Worm (Caenorhabditis elegans) whole organism, L3 larva: ENCODE results near the gene M199.7.

Experiments used
- R02D3.7 ChIP-seq: fragments of 150-350 bp; optimal IDR thresholded peaks from 2 replicates; lab custom pipeline; 2014; ENCODE audit warnings: missing biosample characterization, missing genetic modification characterization
- aly-2 ChIP-seq: fragments of 150-350 bp; optimal IDR thresholded peaks from 2 replicates; lab custom pipeline; 2014; ENCODE audit warnings: missing biosample characterization, missing genetic modification characterization
- ama-1 ChIP-seq: fragments of 150-350 bp; optimal IDR thresholded peaks from 2 replicates; lab custom pipeline; 2018
- ceh-16 ChIP-seq: sonication (generic microtip); optimal IDR thresholded peaks from 2 replicates; lab custom pipeline; 2017; ENCODE audit warnings: missing biosample characterization, missing genetic modification characterization
- ceh-28 ChIP-seq: fragments of 150-350 bp; optimal IDR thresholded peaks from 2 replicates; lab custom pipeline; 2014; ENCODE audit warnings: missing biosample characterization, missing genetic modification reagents, missing genetic modification characterization
- ceh-82 ChIP-seq: fragments of 150-350 bp; optimal IDR thresholded peaks from 2 replicates; lab custom pipeline; 2014; ENCODE audit warnings: missing biosample characterization, missing genetic modification characterization
- ceh-9 ChIP-seq: sonication (generic microtip); optimal IDR thresholded peaks from 2 replicates; lab custom pipeline; 2018; ENCODE audit warnings: missing biosample characterization, missing genetic modification characterization
- daf-12 ChIP-seq: fragments of 150-350 bp; optimal IDR thresholded peaks from 2 replicates; lab custom pipeline; 2014; ENCODE audit warnings: missing biosample characterization, missing genetic modification reagents, missing genetic modification characterization
- egl-27 ChIP-seq: sonication (generic microtip); optimal IDR thresholded peaks from 4 replicates; lab custom pipeline; 2017; ENCODE audit warnings: missing biosample characterization, missing genetic modification reagents, missing genetic modification characterization
- egl-5 ChIP-seq: fragments of 150-350 bp; optimal IDR thresholded peaks from 2 replicates; lab custom pipeline; 2017; ENCODE audit warnings: missing biosample characterization, missing genetic modification reagents, missing genetic modification characterization, inconsistent platforms
- elt-1 ChIP-seq: fragments of 150-350 bp; optimal IDR thresholded peaks from 2 replicates; lab custom pipeline; 2014; ENCODE audit warnings: missing biosample characterization, missing genetic modification characterization
- elt-2 ChIP-seq: sonication (generic microtip); optimal IDR thresholded peaks from 2 replicates; lab custom pipeline; 2016; ENCODE audit warnings: missing genetic modification reagents, mild to moderate bottlenecking, missing genetic modification characterization, missing compliant biosample characterization
- elt-3 ChIP-seq, 3 experiments: fragments of 150-350 bp in 1 of 3; sonication (generic microtip) in 2 of 3; optimal IDR thresholded peaks; 2 replicates in 2 of 3; 4 replicates in 1 of 3; lab custom pipeline; 2014 to 2017; ENCODE audit warnings: missing biosample characterization in 3 of 3, missing genetic modification characterization in 3 of 3
- eor-1 ChIP-seq, 2 experiments: fragments of 150-350 bp; optimal IDR thresholded peaks; 2 replicates each; lab custom pipeline; 2014 to 2018; ENCODE audit warnings: missing biosample characterization in 2 of 2, missing genetic modification characterization in 2 of 2
- fkh-10 ChIP-seq: sonication (generic microtip); optimal IDR thresholded peaks from 2 replicates; lab custom pipeline; 2017; ENCODE audit warnings: missing biosample characterization, missing genetic modification reagents, missing genetic modification characterization
- fkh-2 ChIP-seq: fragments of 150-350 bp; optimal IDR thresholded peaks from 2 replicates; lab custom pipeline; 2014; ENCODE audit warnings: missing biosample characterization, missing genetic modification reagents, missing genetic modification characterization
- hmg-11 ChIP-seq: sonication (generic microtip); optimal IDR thresholded peaks from 2 replicates; lab custom pipeline; 2016; ENCODE audit warnings: missing genetic modification characterization, missing compliant biosample characterization
- jun-1 ChIP-seq: fragments of 150-350 bp; optimal IDR thresholded peaks from 2 replicates; lab custom pipeline; 2014; ENCODE audit warnings: missing biosample characterization, missing genetic modification reagents, missing genetic modification characterization
- lin-15B ChIP-seq: fragments of 150-350 bp; optimal IDR thresholded peaks from 2 replicates; lab custom pipeline; 2014; ENCODE audit warnings: missing biosample characterization, missing genetic modification characterization
- lin-39 ChIP-seq: fragments of 150-350 bp; optimal IDR thresholded peaks from 2 replicates; lab custom pipeline; 2018; ENCODE audit warnings: missing biosample characterization, missing genetic modification reagents, missing genetic modification characterization
- lsy-12 ChIP-seq: sonication (generic microtip); optimal IDR thresholded peaks from 2 replicates; lab custom pipeline; 2016; ENCODE audit warnings: mild to moderate bottlenecking, missing genetic modification characterization, missing compliant biosample characterization
- mdl-1 ChIP-seq: fragments of 150-350 bp; optimal IDR thresholded peaks from 2 replicates; lab custom pipeline; 2014; ENCODE audit warnings: missing biosample characterization, missing genetic modification characterization
- mml-1 ChIP-seq: fragments of 150-350 bp; sonication (generic microtip); optimal IDR thresholded peaks from 3 replicates; lab custom pipeline; 2014; ENCODE audit warnings: missing biosample characterization, missing genetic modification characterization
- nfya-1 ChIP-seq: sonication (generic microtip); optimal IDR thresholded peaks from 2 replicates; lab custom pipeline; 2017; ENCODE audit warnings: missing genetic modification characterization, mild to moderate bottlenecking, missing compliant biosample characterization, antibody characterized with exemption, moderate library complexity; ENCODE audit not compliant: insufficient read depth
- nhr-12 ChIP-seq: fragments of 150-350 bp; optimal IDR thresholded peaks from 2 replicates; lab custom pipeline; 2014; ENCODE audit warnings: missing biosample characterization, missing genetic modification characterization
- nhr-23 ChIP-seq: fragments of 150-350 bp; optimal IDR thresholded peaks from 2 replicates; lab custom pipeline; 2014; ENCODE audit warnings: missing biosample characterization, missing genetic modification reagents, missing genetic modification characterization
- nhr-237 ChIP-seq: fragments of 150-350 bp; optimal IDR thresholded peaks from 2 replicates; lab custom pipeline; 2014; ENCODE audit warnings: missing biosample characterization, missing genetic modification characterization
- nhr-25 ChIP-seq: sonication (generic microtip); optimal IDR thresholded peaks from 2 replicates; lab custom pipeline; 2017; ENCODE audit warnings: missing biosample characterization, missing genetic modification characterization
- nhr-43 ChIP-seq: sonication (generic microtip); optimal IDR thresholded peaks from 2 replicates; lab custom pipeline; 2016; ENCODE audit warnings: mild to moderate bottlenecking, missing genetic modification characterization, missing compliant biosample characterization; ENCODE audit not compliant: poor library complexity, severe bottlenecking
- nhr-76 ChIP-seq: fragments of 150-350 bp; sonication (generic microtip); optimal IDR thresholded peaks from 5 replicates; lab custom pipeline; 2014; ENCODE audit warnings: missing biosample characterization, missing genetic modification characterization
- pha-4 ChIP-seq: fragments of 150-350 bp; optimal IDR thresholded peaks from 2 replicates; lab custom pipeline; 2014; ENCODE audit warnings: missing biosample characterization, missing genetic modification reagents, missing genetic modification characterization
- pqm-1 ChIP-seq: fragments of 150-350 bp; optimal IDR thresholded peaks from 2 replicates; lab custom pipeline; 2017; ENCODE audit warnings: missing biosample characterization, missing genetic modification characterization, inconsistent platforms
- sea-2 ChIP-seq: fragments of 150-350 bp; sonication (generic microtip); optimal IDR thresholded peaks from 4 replicates; lab custom pipeline; 2014; ENCODE audit warnings: missing biosample characterization, missing genetic modification reagents, missing genetic modification characterization
- skn-1 ChIP-seq: fragments of 150-350 bp; optimal IDR thresholded peaks from 2 replicates; lab custom pipeline; 2014; ENCODE audit warnings: missing biosample characterization, missing genetic modification characterization
- snpc-4 ChIP-seq: fragments of 150-350 bp; optimal IDR thresholded peaks from 2 replicates; lab custom pipeline; 2014; ENCODE audit warnings: missing biosample characterization, missing genetic modification characterization
- unc-39 ChIP-seq: sonication (generic microtip); optimal IDR thresholded peaks from 4 replicates; lab custom pipeline; 2017; ENCODE audit warnings: missing biosample characterization, missing genetic modification characterization
- unc-62 ChIP-seq: fragments of 150-350 bp; sonication (generic microtip); optimal IDR thresholded peaks from 4 replicates; lab custom pipeline; 2014; ENCODE audit warnings: missing biosample characterization, missing genetic modification reagents, missing genetic modification characterization
- ztf-11 ChIP-seq: fragments of 150-350 bp; optimal IDR thresholded peaks from 2 replicates; lab custom pipeline; 2014; ENCODE audit warnings: missing biosample characterization, missing genetic modification characterization

The M199.7 gene

DNA sequence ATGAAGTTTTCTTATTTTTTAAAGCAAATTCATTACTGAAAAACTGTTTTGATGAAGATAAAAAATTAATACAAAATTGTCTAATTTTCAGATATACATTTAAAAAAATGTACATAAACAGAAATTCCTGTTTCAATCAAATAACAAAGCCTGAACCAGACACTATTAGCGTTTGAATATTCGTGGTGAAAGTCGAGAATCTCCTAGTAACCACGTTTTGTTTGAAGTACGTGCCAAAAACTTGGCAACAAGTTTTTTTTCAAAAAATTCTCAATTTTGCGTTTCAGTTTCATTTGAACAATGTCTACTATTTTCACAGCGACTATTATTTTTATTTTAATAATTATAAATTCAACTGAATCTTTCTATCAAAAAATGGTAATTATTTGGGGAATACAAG is at the start of gene M199.7:
M199.7 (plus strand) TSS at position 301 of the 400 bp plus-strand sequence.
- TF ChIP-seq nhr-237 (tag; lab: Kevin White, UChicago) (no peak), daf-12 (tag; lab: Kevin White, UChicago) (no peak), snpc-4 (tag; lab: Kevin White, UChicago) (no peak), fkh-10 (no peak), sea-2 (GFP tag; lab: Kevin White, UChicago) (no peak), ceh-82 (tag; lab: Kevin White, UChicago) (no peak), elt-1 (no peak), nfya-1 (tag; lab: Kevin White, UChicago) (no peak), nhr-76 (tag; lab: Kevin White, UChicago) (no peak), jun-1 (tag; lab: Kevin White, UChicago) (no peak), fkh-2 (tag; lab: Kevin White, UChicago) (no peak), nhr-12 (tag; lab: Kevin White, UChicago) (no peak), pqm-1 (no peak), lin-15B (no peak), ceh-16 (tag; lab: Kevin White, UChicago) (no peak), lin-39 (no peak), pha-4 (no peak)

DNA sequence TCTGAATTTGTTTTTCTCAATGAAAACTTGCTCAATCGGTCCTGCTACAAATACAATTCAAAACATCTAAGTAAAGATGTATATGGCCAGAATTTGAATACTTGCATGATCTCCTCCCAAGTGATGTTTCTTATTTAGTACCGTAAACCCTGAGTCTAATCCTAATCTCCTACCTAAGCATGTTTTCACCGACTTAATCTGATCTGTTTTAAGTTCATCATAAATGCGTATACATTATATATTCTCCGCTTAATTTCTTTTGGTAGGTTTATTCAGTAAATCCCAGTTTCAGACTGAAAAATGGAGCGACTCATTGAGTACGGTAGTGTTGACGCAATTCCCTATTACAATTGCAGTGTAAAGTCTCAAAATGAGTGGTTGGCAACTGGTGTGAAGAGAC is 48.6 kb upstream of the M199.7 start, which contains the start of gene srt-50:
srt-50 (plus strand) TSS at position 301 of the 400 bp plus-strand sequence.
- TF ChIP-seq nhr-12 (tag; lab: Kevin White, UChicago) (no peak), elt-3 (tag; optimal IDR thresholded peaks at IDR 0.05; lab: Kevin White, UChicago) (no peak), nhr-23 (tag; lab: Kevin White, UChicago) (no peak), daf-12 (tag; lab: Kevin White, UChicago) (no peak), egl-5 (tag; lab: Kevin White, UChicago) (no peak), lin-15B (no peak), unc-39 (tag; lab: Kevin White, UChicago) (no peak), fkh-2 (tag; lab: Kevin White, UChicago) (no peak), ceh-9 (tag; lab: Kevin White, UChicago) (no peak), ceh-16 (tag; lab: Kevin White, UChicago) (no peak), nhr-237 (tag; lab: Kevin White, UChicago) (no peak), sea-2 (GFP tag; lab: Kevin White, UChicago) (no peak), R02D3.7 (tag; lab: Kevin White, UChicago) (no peak), eor-1 (tag; optimal IDR thresholded peaks at IDR 0.05; lab: Kevin White, UChicago) (no peak), elt-2 (no peak), unc-62 (GFP tag; lab: Kevin White, UChicago) (no peak), pqm-1 (no peak), egl-27 (tag; lab: Kevin White, UChicago) (no peak), aly-2 (tag; lab: Kevin White, UChicago) (no peak), jun-1 (tag; lab: Kevin White, UChicago) (no peak)
- TF ChIP-seq, all 47 proteins: peak for 0

DNA sequence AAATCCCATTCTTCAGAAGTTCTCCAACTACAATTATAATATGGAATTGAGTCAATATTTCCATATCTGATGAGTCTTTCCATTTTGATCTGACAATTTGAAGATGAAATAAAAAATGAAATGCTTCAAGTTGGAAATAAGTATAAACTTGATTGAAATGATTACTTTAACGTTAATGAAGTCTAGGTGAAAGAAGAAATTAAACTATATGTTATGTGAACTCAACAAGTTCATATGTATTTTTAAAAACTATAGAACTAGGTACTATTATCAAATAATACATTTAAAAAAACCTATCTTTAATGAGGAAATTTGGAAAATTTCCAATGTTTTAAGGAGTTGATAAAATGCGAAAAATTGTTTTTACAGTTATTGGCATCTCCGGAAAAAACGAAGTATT is 24.7 kb upstream of the M199.7 start, which contains the start of gene srt-49:
srt-49 (minus strand) TSS at position 101 of the 400 bp plus-strand sequence.
- TF ChIP-seq egl-27 (tag; lab: Kevin White, UChicago) (no peak), pha-4 (no peak), elt-2 (no peak), hmg-11 (tag; lab: Kevin White, UChicago) (no peak), mml-1 (no peak), elt-3 (tag; optimal IDR thresholded peaks at IDR 0.05; lab: Kevin White, UChicago) (no peak), ztf-11 (no peak), nhr-25 (tag; lab: Kevin White, UChicago) (no peak), nhr-76 (tag; lab: Kevin White, UChicago) (no peak), unc-39 (tag; lab: Kevin White, UChicago) (no peak), skn-1 (tag; lab: Kevin White, UChicago) (no peak), fkh-2 (tag; lab: Kevin White, UChicago) (no peak), lsy-12 (tag; lab: Kevin White, UChicago) (no peak), jun-1 (tag; lab: Kevin White, UChicago) (no peak), ama-1 (lab: Kevin White, UChicago) (no peak), nhr-12 (tag; lab: Kevin White, UChicago) (no peak), ceh-28 (tag; lab: Kevin White, UChicago) (no peak)
- TF ChIP-seq, all 47 proteins: peak for 0

DNA sequence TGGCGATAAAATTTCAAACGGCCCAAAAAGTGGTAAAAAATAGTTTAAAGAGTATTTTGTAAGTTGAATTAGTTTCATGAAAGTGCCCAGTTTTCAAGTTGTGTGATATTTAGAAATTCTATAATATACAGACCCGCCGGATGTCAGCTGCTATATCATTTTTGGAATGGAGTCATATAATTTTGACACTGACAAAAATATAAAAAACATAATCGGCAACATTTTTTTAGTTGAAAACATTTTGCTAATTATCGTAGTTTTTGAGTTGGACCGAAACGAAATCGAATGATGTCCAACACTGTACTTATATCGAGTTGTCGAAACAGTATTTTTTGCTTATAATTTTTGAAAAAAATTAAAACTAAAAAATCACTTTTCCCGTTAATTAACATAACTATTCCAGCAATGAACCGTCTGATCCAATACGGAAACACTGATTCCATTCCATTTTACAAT is 19.7 kb upstream of the M199.7 start, which contains the start of gene srt-44:
srt-44 (plus strand) TSS at position 406 of the 456 bp plus-strand sequence.
- TF ChIP-seq lin-39: no peak
- TF ChIP-seq egl-27 (tag; lab: Kevin White, UChicago): no peak
- no peak for TF ChIP-seq nhr-76 (tag; lab: Kevin White, UChicago)
- no peak for TF ChIP-seq nhr-25 (tag; lab: Kevin White, UChicago)
- TF ChIP-seq R02D3.7 (tag; lab: Kevin White, UChicago): no peak
- no peak for TF ChIP-seq lsy-12 (tag; lab: Kevin White, UChicago)
- no peak for TF ChIP-seq daf-12 (tag; lab: Kevin White, UChicago)
- no peak for TF ChIP-seq nhr-237 (tag; lab: Kevin White, UChicago)
- TF ChIP-seq unc-39 (tag; lab: Kevin White, UChicago): no peak
- TF ChIP-seq nhr-43: no peak
- TF ChIP-seq jun-1 (tag; lab: Kevin White, UChicago): no peak
- no peak for TF ChIP-seq mdl-1 (tag; lab: Kevin White, UChicago)
- no peak for TF ChIP-seq pha-4
